Fruit fly (Drosophila melanogaster): ENCODE measurements around the gene CG32487.
A peak's percentile ranks its signal among the peaks of the same experiment; 100 is the strongest.

CG32487 gene

dm6 chr3L:2987749-2988148 is 29.3 kb downstream of the CG32487 start:
- TF ChIP-seq ovo (GFP tag; optimal IDR thresholded peaks at IDR 0.05) (no peak), tj (GFP tag; optimal IDR thresholded peaks at IDR 0.05) (no peak), CG12768 (GFP tag; optimal IDR thresholded peaks at IDR 0.05) (no peak), Crg-1 (GFP tag; optimal IDR thresholded peaks at IDR 0.05) (no peak), pad (GFP tag; optimal IDR thresholded peaks at IDR 0.05) (no peak), Mnt (GFP tag; optimal IDR thresholded peaks at IDR 0.05) (no peak), CG33017 (tag; optimal IDR thresholded peaks at IDR 0.05) (no peak), CG7045 (GFP tag; optimal IDR thresholded peaks at IDR 0.05) (no peak), CG7101 (tag; optimal IDR thresholded peaks at IDR 0.05) (no peak), bab1 (GFP tag; optimal IDR thresholded peaks at IDR 0.05) (no peak), cnc (optimal IDR thresholded peaks at IDR 0.05) (no peak), CG14711 (tag; optimal IDR thresholded peaks at IDR 0.05) (no peak), CG11617 (GFP tag; optimal IDR thresholded peaks at IDR 0.05) (no peak), Hr96 (GFP tag; optimal IDR thresholded peaks at IDR 0.05) (no peak), cic (GFP tag; optimal IDR thresholded peaks at IDR 0.05) (no peak), toe (GFP tag; optimal IDR thresholded peaks at IDR 0.05) (no peak), kay (GFP tag; ENCODE audit: borderline replicate concordance) (no peak), Clk (GFP tag; optimal IDR thresholded peaks at IDR 0.05) (no peak)

dm6 chr3L:2986302-2986701 is 30.8 kb downstream of the CG32487 start:
- TF ChIP-seq CG33017 (tag; optimal IDR thresholded peaks at IDR 0.05) (no peak), bab1 (GFP tag; optimal IDR thresholded peaks at IDR 0.05) (no peak), CG1620 (GFP tag; optimal IDR thresholded peaks at IDR 0.05) (no peak), CG7101 (tag; optimal IDR thresholded peaks at IDR 0.05) (no peak), CG5204 (GFP tag; optimal IDR thresholded peaks at IDR 0.05) (no peak), CG11617 (GFP tag; optimal IDR thresholded peaks at IDR 0.05) (no peak), tj (GFP tag; optimal IDR thresholded peaks at IDR 0.05) (no peak), ovo (GFP tag; optimal IDR thresholded peaks at IDR 0.05) (no peak), CG14711 (tag; optimal IDR thresholded peaks at IDR 0.05) (no peak), pad (GFP tag; optimal IDR thresholded peaks at IDR 0.05) (no peak), toe (GFP tag; optimal IDR thresholded peaks at IDR 0.05) (no peak), CG7045 (GFP tag; optimal IDR thresholded peaks at IDR 0.05) (no peak), Mnt (GFP tag; optimal IDR thresholded peaks at IDR 0.05) (no peak)

dm6 chr3L:2980856-2981255 is 36.2 kb downstream of the CG32487 start, which contains the start of gene CPT2:
Gene CPT2, plus strand, starts transcription at chr3L:2981022.
- TF ChIP-seq Mnt (GFP tag; optimal IDR thresholded peaks at IDR 0.05) (no peak), Clk (GFP tag; optimal IDR thresholded peaks at IDR 0.05) (no peak), CG7045 (GFP tag; optimal IDR thresholded peaks at IDR 0.05) (no peak), CG11617 (GFP tag; optimal IDR thresholded peaks at IDR 0.05) (no peak), CG1620 (GFP tag; optimal IDR thresholded peaks at IDR 0.05) (no peak), kay (GFP tag; ENCODE audit: borderline replicate concordance) (peak; percentile 68), CG33017 (tag; optimal IDR thresholded peaks at IDR 0.05) (no peak), CG7101 (tag; optimal IDR thresholded peaks at IDR 0.05) (no peak), CG12768 (GFP tag; optimal IDR thresholded peaks at IDR 0.05) (peak; percentile 84), tj (GFP tag; optimal IDR thresholded peaks at IDR 0.05) (no peak), cic (GFP tag; optimal IDR thresholded peaks at IDR 0.05) (no peak), CG5204 (GFP tag; optimal IDR thresholded peaks at IDR 0.05) (no peak), bab1 (GFP tag; optimal IDR thresholded peaks at IDR 0.05) (peak; percentile 59), toe (GFP tag; optimal IDR thresholded peaks at IDR 0.05) (peak; percentile 23)
